Fruit fly (Drosophila melanogaster): ENCODE results near the gene CG13738.

The CG13738 gene

DNA sequence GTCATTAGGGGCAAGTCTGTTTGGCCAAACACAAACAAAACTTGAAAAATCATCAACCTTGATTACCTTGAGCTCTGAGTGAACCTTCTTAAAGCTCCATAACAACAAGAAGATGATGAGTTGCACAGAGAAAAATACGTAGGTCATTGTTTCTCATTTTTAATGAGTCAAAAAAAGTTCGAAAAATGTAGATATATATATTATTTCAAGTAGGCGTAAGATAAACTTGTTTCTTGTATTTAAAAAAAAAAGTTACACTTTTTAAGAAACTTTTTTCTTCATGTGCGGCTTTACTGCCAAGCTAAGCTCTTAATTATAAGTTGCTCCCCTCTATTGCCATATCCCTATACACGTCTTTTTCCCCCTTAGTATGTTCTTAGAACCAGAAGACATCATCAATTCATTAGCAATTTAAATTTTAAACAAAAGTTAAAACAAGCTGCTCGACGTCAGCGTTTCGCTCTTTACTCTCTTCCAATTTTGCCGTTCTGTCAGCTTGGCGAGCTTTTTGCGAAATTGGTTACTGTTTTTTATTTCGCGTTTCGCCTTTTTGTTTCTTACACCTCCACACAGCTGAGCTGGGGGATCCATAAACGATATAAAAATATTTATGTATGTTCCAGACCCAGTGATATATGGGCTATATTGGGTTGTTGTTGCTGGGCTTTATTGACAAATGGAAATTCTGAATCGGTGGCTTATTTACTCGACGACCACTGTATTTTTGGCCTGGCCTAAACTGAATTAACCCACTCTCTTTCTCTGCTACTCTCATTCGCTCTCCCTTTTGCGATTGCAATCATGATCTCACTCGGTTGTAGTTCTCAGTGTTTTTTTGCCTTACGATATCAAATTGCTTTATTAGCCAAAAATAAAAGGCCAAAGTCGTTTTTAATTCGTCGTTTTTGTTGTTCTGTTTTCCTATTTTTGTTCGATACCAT, 49.7 kb downstream of the CG13738 start (continued):
- TF ChIP-seq ase (GFP tag; IDR thresholded peaks at IDR 0.05) (0 out of 3 replicates have a peak, but pooled peaks have one; percentile 29), Poxn (GFP tag; IDR thresholded peaks at IDR 0.05) (peak; percentile 46; the same call in 1 of the 2 replicates), CG31441 (GFP tag; IDR thresholded peaks at IDR 0.05) (peak; percentile 62; the same call in 1 of the 2 replicates), CG4854 (GFP tag; optimal IDR thresholded peaks at IDR 0.05) (no peak), run (tag; optimal IDR thresholded peaks at IDR 0.05) (no peak), CG17829 (tag; optimal IDR thresholded peaks at IDR 0.05) (peak; percentile 61), ab (GFP tag; optimal IDR thresholded peaks at IDR 0.05) (no peak), H2.0 (GFP tag; IDR thresholded peaks at IDR 0.05) (0 out of 2 replicates have a peak, but pooled peaks have one; percentile 14), CkIIα-i1 (GFP tag; IDR thresholded peaks at IDR 0.05) (no peak), MBD-R2 (GFP tag; IDR thresholded peaks at IDR 0.05) (peak; percentile 39; the same call in 1 of the 2 replicates), Tbp (GFP tag; optimal IDR thresholded peaks at IDR 0.05) (no peak), Dbx (GFP tag; IDR thresholded peaks at IDR 0.05) (peak; percentile 85), ci (GFP tag; IDR thresholded peaks at IDR 0.05) (peak; percentile 63; the same call in 2 of the 3 replicates), corto (GFP tag; optimal IDR thresholded peaks at IDR 0.05) (no peak), Sry-β (GFP tag; optimal IDR thresholded peaks at IDR 0.05) (no peak), twi (tag; optimal IDR thresholded peaks at IDR 0.05) (no peak), sna (GFP tag; IDR thresholded peaks at IDR 0.05; ENCODE audit: partially characterized antibody) (no peak), en (GFP tag; optimal IDR thresholded peaks at IDR 0.05) (no peak), CG1233 (GFP tag; optimal IDR thresholded peaks at IDR 0.05) (peak; percentile 8), CG32532 (GFP tag; IDR thresholded peaks at IDR 0.05) (peak; percentile 93), Asciz (GFP tag; optimal IDR thresholded peaks at IDR 0.05) (peak; percentile 27), ttk (GFP tag; IDR thresholded peaks at IDR 0.05) (peak; percentile 57; the same call in 1 of the 2 replicates), nmo (GFP tag; optimal IDR thresholded peaks at IDR 0.05) (peak; percentile 63), Ravus (GFP tag; IDR thresholded peaks at IDR 0.05) (peak; percentile 26; the same call in 1 of the 2 replicates), CG17361 (GFP tag; IDR thresholded peaks at IDR 0.05) (peak; percentile 70; the same call in 2 of the 3 replicates), CG7928 (GFP tag; optimal IDR thresholded peaks at IDR 0.05) (peak; percentile 31), CG6689 (GFP tag; IDR thresholded peaks at IDR 0.05) (peak; percentile 68), Ets97D (GFP tag; optimal IDR thresholded peaks at IDR 0.05) (no peak), toy (GFP tag; IDR thresholded peaks at IDR 0.05) (peak; percentile 79), CG7556 (GFP tag; optimal IDR thresholded peaks at IDR 0.05) (peak; percentile 54), gro (GFP tag; optimal IDR thresholded peaks at IDR 0.05) (no peak), Gug (GFP tag; IDR thresholded peaks at IDR 0.05) (peak; percentile 43; the same call in 1 of the 4 replicates), CG2678 (tag; optimal IDR thresholded peaks at IDR 0.05) (peak; percentile 73), CG10959 (GFP tag; IDR thresholded peaks at IDR 0.05) (0 out of 2 replicates have a peak, but pooled peaks have one; percentile 37), Atf6 (GFP tag; IDR thresholded peaks at IDR 0.05) (peak; percentile 83), CG1603 (tag; optimal IDR thresholded peaks at IDR 0.05) (no peak), sisA (GFP tag; IDR thresholded peaks at IDR 0.05) (peak; percentile 38; the same call in 1 of the 2 replicates), CG17912 (GFP tag; optimal IDR thresholded peaks at IDR 0.05) (no peak), row (GFP tag; IDR thresholded peaks at IDR 0.05) (peak; percentile 69), CG33557 (GFP tag; optimal IDR thresholded peaks at IDR 0.05) (no peak), Dip2 (GFP tag; IDR thresholded peaks at IDR 0.05) (no peak), B-H1 (GFP tag; IDR thresholded peaks at IDR 0.05) (peak; percentile 54; the same call in 2 of the 3 replicates), CG9932 (GFP tag; IDR thresholded peaks at IDR 0.05) (peak; percentile 93), Hr78 (GFP tag; optimal IDR thresholded peaks at IDR 0.05) (no peak), BtbVII (GFP tag; optimal IDR thresholded peaks at IDR 0.05) (peak; percentile 47), so (GFP tag; IDR thresholded peaks at IDR 0.05) (0 out of 3 replicates have a peak, but pooled peaks have one; percentile 21), chn (GFP tag; optimal IDR thresholded peaks at IDR 0.05) (no peak), lbe (GFP tag; optimal IDR thresholded peaks at IDR 0.05) (peak; percentile 52)

Data from whole organism, embryonic.